Worm (Caenorhabditis elegans) whole organism, young adult: Measurements from ENCODE around the gene clp-10.

ENCODE experiments used
- B0336.3 ChIP-seq: fragments of 200-800 bp; sonication (Bioruptor generic); IDR thresholded peaks from 2 replicates; pipeline ENCODE4 v1.3.6; 2022; ENCODE audit warnings: missing genetic modification characterization, missing compliant biosample characterization
- D2030.7 ChIP-seq: fragments of 200-800 bp; sonication (Bioruptor generic); IDR thresholded peaks from 2 replicates; pipeline ENCODE4 v1.3.6; 2022; ENCODE audit warnings: missing genetic modification reagents, missing genetic modification characterization, missing compliant biosample characterization
- F33H1.4 ChIP-seq: fragments of 200-800 bp; sonication (Bioruptor generic); IDR thresholded peaks from 2 replicates; pipeline ENCODE4 v1.3.6; 2022; ENCODE audit warnings: missing genetic modification reagents, missing genetic modification characterization, missing compliant biosample characterization
- F39B2.1 ChIP-seq: fragments of 200-800 bp; sonication (Bioruptor generic); IDR thresholded peaks from 2 replicates; pipeline ENCODE4 v1.3.6; 2022; ENCODE audit warnings: missing genetic modification reagents, missing genetic modification characterization, missing compliant biosample characterization
- F49E8.2 ChIP-seq: sonication (generic microtip); optimal IDR thresholded peaks from 3 replicates; lab custom pipeline; 2017; ENCODE audit warnings: missing genetic modification characterization, mild to moderate bottlenecking, missing compliant biosample characterization, antibody characterized with exemption, moderate library complexity; ENCODE audit not compliant: insufficient read depth
- F55B11.4 ChIP-seq: sonication (generic microtip); optimal IDR thresholded peaks from 2 replicates; lab custom pipeline; 2016; ENCODE audit warnings: missing compliant biosample characterization, missing genetic modification characterization, borderline replicate concordance; ENCODE audit not compliant: insufficient read depth
- K12H6.12 ChIP-seq: fragments of 200-800 bp; sonication (Bioruptor generic); optimal IDR thresholded peaks from 2 replicates; lab custom pipeline; 2018; ENCODE audit warnings: mild to moderate bottlenecking, missing genetic modification characterization, missing compliant biosample characterization
- Y67H2A.10 ChIP-seq: fragments of 200-800 bp; sonication (Bioruptor generic); conservative IDR thresholded peaks from 2 replicates; pipeline ENCODE4 v1.3.6; 2022; ENCODE audit warnings: missing genetic modification reagents, missing genetic modification characterization, missing compliant biosample characterization
- Y95B8A.8 ChIP-seq: fragments of 200-800 bp; sonication (Bioruptor generic); IDR thresholded peaks from 2 replicates; pipeline ENCODE4 v1.3.6; 2022; ENCODE audit warnings: missing genetic modification reagents, missing genetic modification characterization, missing compliant biosample characterization
- ZK185.1 ChIP-seq: sonication (generic microtip); optimal IDR thresholded peaks from 2 replicates; lab custom pipeline; 2016; ENCODE audit warnings: mild to moderate bottlenecking, missing genetic modification characterization, missing compliant biosample characterization; ENCODE audit not compliant: poor library complexity, severe bottlenecking
- akir-1 ChIP-seq: fragments of 200-800 bp; sonication (Bioruptor generic); optimal IDR thresholded peaks from 2 replicates; lab custom pipeline; 2018; ENCODE audit warnings: mild to moderate bottlenecking, missing genetic modification characterization, moderate library complexity, missing compliant biosample characterization
- ama-1 ChIP-seq, 3 experiments: fragments of 150-350 bp in 1 of 3; sonication (generic microtip) in 2 of 3; optimal IDR thresholded peaks; 2 replicates each; lab custom pipeline; 2014 to 2018; ENCODE audit warnings: missing biosample characterization in 2 of 3, missing genetic modification characterization in 2 of 3, missing genetic modification reagents in 2 of 3
- attf-3 ChIP-seq: fragments of 200-800 bp; sonication (Bioruptor generic); conservative IDR thresholded peaks from 2 replicates; pipeline ENCODE4 v1.3.6; 2022; ENCODE audit warnings: missing genetic modification reagents, missing genetic modification characterization, missing compliant biosample characterization
- attf-5 ChIP-seq: fragments of 200-800 bp; sonication (Bioruptor generic); optimal IDR thresholded peaks from 2 replicates; lab custom pipeline; 2018; ENCODE audit warnings: mild to moderate bottlenecking, missing genetic modification characterization, missing compliant biosample characterization
- cebp-2 ChIP-seq: fragments of 200-800 bp; sonication (Bioruptor generic); IDR thresholded peaks from 2 replicates; pipeline ENCODE4 v1.3.6; 2022; ENCODE audit warnings: missing genetic modification characterization, missing compliant biosample characterization
- ceh-40 ChIP-seq: fragments of 200-800 bp; sonication (Bioruptor generic); IDR thresholded peaks from 2 replicates; pipeline ENCODE4 v1.3.6; 2022; ENCODE audit warnings: missing genetic modification characterization, missing compliant biosample characterization
- ceh-79 ChIP-seq: sonication (generic microtip); optimal IDR thresholded peaks from 2 replicates; lab custom pipeline; 2017; ENCODE audit warnings: mild to moderate bottlenecking, missing genetic modification characterization, missing compliant biosample characterization
- ceh-91 ChIP-seq: fragments of 200-800 bp; sonication (Bioruptor generic); IDR thresholded peaks from 2 replicates; pipeline ENCODE4 v1.3.6; 2022; ENCODE audit warnings: missing genetic modification reagents, missing genetic modification characterization, missing compliant biosample characterization
- die-1 ChIP-seq: sonication (generic microtip); optimal IDR thresholded peaks from 2 replicates; lab custom pipeline; 2016; ENCODE audit warnings: missing genotype, mild to moderate bottlenecking, missing genetic modification characterization, missing compliant biosample characterization
- dox-1 ChIP-seq: fragments of 200-800 bp; sonication (Bioruptor generic); IDR thresholded peaks from 2 replicates; pipeline ENCODE4 v1.3.6; 2022; ENCODE audit warnings: missing genetic modification reagents, missing genetic modification characterization, missing compliant biosample characterization
- dpff-1 ChIP-seq: sonication (generic microtip); optimal IDR thresholded peaks from 2 replicates; lab custom pipeline; 2017; ENCODE audit warnings: mild to moderate bottlenecking, missing genetic modification characterization, missing compliant biosample characterization
- efl-1 ChIP-seq: fragments of 150-350 bp; optimal IDR thresholded peaks from 2 replicates; lab custom pipeline; 2014; ENCODE audit warnings: missing biosample characterization, missing genetic modification reagents, missing genetic modification characterization
- egrh-3 ChIP-seq: fragments of 200-800 bp; sonication (Bioruptor generic); IDR thresholded peaks from 2 replicates; pipeline ENCODE4 v1.3.6; 2022; ENCODE audit warnings: missing genetic modification reagents, missing genetic modification characterization, missing compliant biosample characterization
- ekl-4 ChIP-seq: fragments of 200-800 bp; sonication (Bioruptor generic); IDR thresholded peaks from 2 replicates; pipeline ENCODE4 v1.3.6; 2022; ENCODE audit warnings: missing genetic modification reagents, missing genetic modification characterization, missing compliant biosample characterization
- hlh-12 ChIP-seq: sonication (generic microtip); optimal IDR thresholded peaks from 2 replicates; lab custom pipeline; 2016; ENCODE audit warnings: missing genetic modification characterization, missing compliant biosample characterization
- hmg-1.2 ChIP-seq: fragments of 200-800 bp; sonication (Bioruptor generic); IDR thresholded peaks from 2 replicates; pipeline ENCODE4 v1.3.6; 2022; ENCODE audit warnings: missing genetic modification reagents, missing genetic modification characterization, missing compliant biosample characterization
- hrde-1 ChIP-seq: sonication (generic microtip); optimal IDR thresholded peaks from 2 replicates; lab custom pipeline; 2016; ENCODE audit warnings: missing genetic modification characterization, mild to moderate bottlenecking, missing compliant biosample characterization, moderate library complexity, missing genotype, missing genetic modification reagents, borderline replicate concordance
- lin-35 ChIP-seq, 3 experiments: fragments of 150-350 bp in 2 of 3; sonication (generic microtip) in 1 of 3; optimal IDR thresholded peaks; 2 replicates each; lab custom pipeline; 2014 to 2018; ENCODE audit warnings: missing biosample characterization in 3 of 3, missing genetic modification characterization in 3 of 3, missing genetic modification reagents in 3 of 3
- lsl-1 ChIP-seq: fragments of 200-800 bp; sonication (Bioruptor generic); optimal IDR thresholded peaks from 2 replicates; lab custom pipeline; 2018; ENCODE audit warnings: mild to moderate bottlenecking, missing genetic modification characterization, moderate library complexity, missing compliant biosample characterization
- madf-10 ChIP-seq: sonication (generic microtip); optimal IDR thresholded peaks from 2 replicates; lab custom pipeline; 2016; ENCODE audit warnings: mild to moderate bottlenecking, missing genetic modification characterization, missing compliant biosample characterization
- madf-8 ChIP-seq: fragments of 200-800 bp; sonication (Bioruptor generic); conservative IDR thresholded peaks from 2 replicates; pipeline ENCODE4 v1.3.6; 2022; ENCODE audit warnings: missing genetic modification reagents, missing genetic modification characterization, missing compliant biosample characterization
- mcd-1 ChIP-seq: fragments of 200-800 bp; sonication (Bioruptor generic); IDR thresholded peaks from 2 replicates; pipeline ENCODE4 v1.3.6; 2022; ENCODE audit warnings: missing genetic modification reagents, missing genetic modification characterization, missing compliant biosample characterization
- nfya-1 ChIP-seq: sonication (generic microtip); optimal IDR thresholded peaks from 2 replicates; lab custom pipeline; 2017; ENCODE audit warnings: antibody characterized with exemption, missing compliant biosample characterization, missing genetic modification characterization, borderline replicate concordance; ENCODE audit not compliant: insufficient read depth
- nhr-179 ChIP-seq: sonication (generic microtip); optimal IDR thresholded peaks from 2 replicates; lab custom pipeline; 2016; ENCODE audit warnings: mild to moderate bottlenecking, missing genetic modification characterization, missing compliant biosample characterization
- nhr-90 ChIP-seq: sonication (generic microtip); optimal IDR thresholded peaks from 2 replicates; lab custom pipeline; 2016; ENCODE audit warnings: missing genotype, mild to moderate bottlenecking, missing genetic modification characterization, missing compliant biosample characterization
- repo-1 ChIP-seq: sonication (generic microtip); optimal IDR thresholded peaks from 2 replicates; lab custom pipeline; 2017; ENCODE audit warnings: mild to moderate bottlenecking, missing genetic modification characterization, missing compliant biosample characterization
- sdz-38 ChIP-seq: sonication (generic microtip); optimal IDR thresholded peaks from 2 replicates; lab custom pipeline; 2016; ENCODE audit warnings: missing genotype, missing genetic modification characterization, missing compliant biosample characterization
- snpc-1.1 ChIP-seq: sonication (generic microtip); optimal IDR thresholded peaks from 2 replicates; lab custom pipeline; 2017; ENCODE audit warnings: missing genetic modification characterization, mild to moderate bottlenecking, missing compliant biosample characterization, antibody characterized with exemption, moderate library complexity, missing genotype, missing genetic modification reagents; ENCODE audit not compliant: insufficient read depth
- snpc-1.3 ChIP-seq: sonication (generic microtip); optimal IDR thresholded peaks from 2 replicates; lab custom pipeline; 2017; ENCODE audit warnings: missing genetic modification characterization, mild to moderate bottlenecking, missing compliant biosample characterization, antibody characterized with exemption, moderate library complexity, missing genotype, missing genetic modification reagents; ENCODE audit not compliant: insufficient read depth
- snpc-4 ChIP-seq, 5 experiments: fragments of 150-350 bp in 1 of 5; sonication (generic microtip) in 4 of 5; optimal IDR thresholded peaks; 2 replicates each; lab custom pipeline; 2014 to 2018; ENCODE audit warnings: missing genetic modification characterization in 5 of 5, missing biosample characterization in 3 of 5, antibody characterized with exemption in 2 of 5, mild to moderate bottlenecking in 2 of 5, missing compliant biosample characterization in 2 of 5, missing genotype in 2 of 5, moderate library complexity in 2 of 5, missing genetic modification reagents in 1 of 5
- tbx-9 ChIP-seq: sonication (generic microtip); optimal IDR thresholded peaks from 2 replicates; lab custom pipeline; 2016; ENCODE audit warnings: borderline replicate concordance, missing genetic modification characterization, inconsistent platforms, missing compliant biosample characterization
- tlf-1 ChIP-seq: fragments of 200-800 bp; sonication (Bioruptor generic); optimal IDR thresholded peaks from 2 replicates; lab custom pipeline; 2018; ENCODE audit warnings: mild to moderate bottlenecking, missing genetic modification characterization, missing compliant biosample characterization
- ztf-18 ChIP-seq: sonication (generic microtip); optimal IDR thresholded peaks from 2 replicates; lab custom pipeline; 2016; ENCODE audit warnings: missing genotype, mild to moderate bottlenecking, missing genetic modification characterization, missing compliant biosample characterization
- ztf-28 ChIP-seq: fragments of 200-800 bp; sonication (Bioruptor generic); IDR thresholded peaks from 2 replicates; pipeline ENCODE4 v1.3.6; 2022; ENCODE audit warnings: missing genetic modification reagents, missing genetic modification characterization, missing compliant biosample characterization

clp-10 gene

ce11 chrIII:87183-87582 lies 49.2 kb upstream of the clp-10 start, which contains the start of the genes F54C4.4 and mrpl-40 (continued):
- TF ChIP-seq lsl-1 (peak; percentile 11), egrh-3 (GFP tag; lab: Robert Waterston, UW) (peak; percentile 33; the same call in 1 of the 2 replicates), F49E8.2 (no peak), Y67H2A.10 (GFP tag; lab: Robert Waterston, UW) (no peak), F39B2.1 (GFP tag; lab: Robert Waterston, UW) (no peak), repo-1 (no peak), akir-1 (GFP tag; lab: Kevin White, UChicago) (no peak)

DNA sequence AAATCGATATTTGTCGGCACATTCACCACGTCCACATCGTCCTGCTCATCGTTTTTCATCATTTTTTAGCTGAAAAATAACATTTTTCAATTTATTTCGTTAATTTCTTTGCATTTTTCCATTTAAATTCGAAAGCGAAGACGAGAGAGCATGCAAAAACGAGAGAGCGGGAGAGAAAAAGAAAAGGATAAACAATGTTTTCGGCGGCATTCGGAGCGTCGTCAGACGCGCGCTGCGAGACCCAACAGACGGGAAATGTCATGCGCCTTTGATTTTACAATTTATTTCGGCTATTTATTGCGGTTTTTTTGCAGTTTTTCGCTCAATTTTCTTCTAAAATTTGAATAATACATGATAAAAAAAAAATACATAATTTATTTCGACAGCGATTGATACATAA lies 48.3 kb upstream of the clp-10 start, which contains the start of gene attf-3:
TSS of gene attf-3 (minus strand) at position 69 of the 400 bp plus-strand sequence.
- TF ChIP-seq efl-1 (GFP tag; lab: Kevin White, UChicago), result peak; percentile 79
- TF ChIP-seq F55B11.4 (tag; lab: Kevin White, UChicago), result no peak
- TF ChIP-seq madf-8 (GFP tag; lab: Robert Waterston, UW), result peak; percentile 56
- peak; percentile 48; the same call in 1 of the 2 replicates for TF ChIP-seq mcd-1 (GFP tag; lab: Robert Waterston, UW)
- no peak for TF ChIP-seq ztf-18 (tag; lab: Kevin White, UChicago)
- TF ChIP-seq madf-10, result peak; percentile 54
- TF ChIP-seq ceh-91 (GFP tag; lab: Robert Waterston, UW), result peak; percentile 77
- TF ChIP-seq ceh-40 (GFP tag; lab: Robert Waterston, UW), result no peak
- TF ChIP-seq snpc-1.3 (tag; lab: Kevin White, UChicago), result peak; percentile 36
- TF ChIP-seq ekl-4 (GFP tag; lab: Robert Waterston, UW), result peak; percentile 48; the same call in 1 of the 2 replicates
- no peak for TF ChIP-seq ztf-28 (GFP tag; lab: Robert Waterston, UW)
- TF ChIP-seq nfya-1 (tag; lab: Kevin White, UChicago), result no peak
- peak; percentile 93 for TF ChIP-seq F33H1.4 (GFP tag; lab: Robert Waterston, UW)
- TF ChIP-seq hmg-1.2 (GFP tag; lab: Robert Waterston, UW), result peak; percentile 94
- no peak for TF ChIP-seq ama-1 (optimal IDR thresholded peaks at IDR 0.05; lab: Kevin White, UChicago)
- TF ChIP-seq ama-1 (GFP tag; optimal IDR thresholded peaks at IDR 0.05; lab: Kevin White, UChicago), result no peak
- peak; percentile 93 for TF ChIP-seq attf-3 (GFP tag; lab: Robert Waterston, UW)
- no peak for TF ChIP-seq ZK185.1 (tag; lab: Kevin White, UChicago)
- no peak for TF ChIP-seq nhr-179 (tag; lab: Kevin White, UChicago)
- peak; percentile 59 for TF ChIP-seq F49E8.2
- peak; percentile 86 for TF ChIP-seq lsl-1
- TF ChIP-seq lin-35 (GFP tag; optimal IDR thresholded peaks at IDR 0.05; lab: Kevin White, UChicago), result peak in 1 of 3 experiments; percentile 36
- TF ChIP-seq K12H6.12 (tag; lab: Kevin White, UChicago), result peak; percentile 29
- TF ChIP-seq ceh-79 (tag; lab: Kevin White, UChicago), result no peak
- 0 out of 2 replicates have a peak, but pooled peaks have one; percentile 30 for TF ChIP-seq B0336.3
- TF ChIP-seq snpc-4 (GFP tag; optimal IDR thresholded peaks at IDR 0.05; lab: Kevin White, UChicago), result peak; percentile 30
- peak in 2 of 4 experiments; percentile 38 for TF ChIP-seq snpc-4 (tag; optimal IDR thresholded peaks at IDR 0.05; lab: Kevin White, UChicago)
- no peak for TF ChIP-seq sdz-38 (tag; lab: Kevin White, UChicago)
- TF ChIP-seq dox-1 (GFP tag; lab: Robert Waterston, UW), result peak; percentile 89
- no peak for TF ChIP-seq hrde-1
- peak; percentile 91 for TF ChIP-seq attf-5 (GFP tag; lab: Kevin White, UChicago)
- TF ChIP-seq D2030.7 (GFP tag; lab: Robert Waterston, UW), result peak; percentile 95
- TF ChIP-seq die-1 (tag; lab: Kevin White, UChicago), result no peak
- peak; percentile 15 for TF ChIP-seq snpc-1.1 (tag; lab: Kevin White, UChicago)
- no peak for TF ChIP-seq tbx-9 (tag; lab: Kevin White, UChicago)
- no peak for TF ChIP-seq hlh-12 (tag; lab: Kevin White, UChicago)
- no peak for TF ChIP-seq cebp-2
- TF ChIP-seq tlf-1 (GFP tag; lab: Kevin White, UChicago), result peak; percentile 29
- peak; percentile 50; the same call in 1 of the 2 replicates for TF ChIP-seq Y95B8A.8 (GFP tag; lab: Robert Waterston, UW)
- no peak for TF ChIP-seq nhr-90 (tag; lab: Kevin White, UChicago)
- TF ChIP-seq dpff-1 (tag; lab: Kevin White, UChicago), result no peak
